Worm (Caenorhabditis elegans) whole organism, midembryonic: ENCODE data around the gene srt-11.

Experiments
- med-1 ChIP-seq: sonication (generic microtip); optimal IDR thresholded peaks from 2 replicates; lab custom pipeline; 2017; ENCODE audit warnings: missing genetic modification characterization, mild to moderate bottlenecking, missing compliant biosample characterization, antibody characterized with exemption, missing genetic modification reagents; ENCODE audit not compliant: insufficient read depth
- tab-1 ChIP-seq: fragments of 200-800 bp; sonication (Bioruptor generic); IDR thresholded peaks from 2 replicates; pipeline ENCODE4 v1.3.6; 2022; ENCODE audit warnings: missing genetic modification characterization, missing compliant biosample characterization
- ztf-23 ChIP-seq: fragments of 200-800 bp; sonication (Bioruptor generic); IDR thresholded peaks from 2 replicates; pipeline ENCODE4 v1.3.6; 2022; ENCODE audit warnings: missing genetic modification reagents, missing genetic modification characterization, missing compliant biosample characterization

Gene srt-11

ce11 chrII:14856922-14857321, 51.1 kb downstream of the srt-11 start, which contains the start of gene rbm-28:
Gene rbm-28 (plus strand): TSS chrII:14857259.
- TF ChIP-seq ztf-23 (peak; percentile 31; the same call in 1 of the 2 replicates), tab-1 (no peak), med-1 (GFP tag; lab: Kevin White, UChicago) (no peak)
